Fruit fly (Drosophila melanogaster): ENCODE data around the gene CG34429.

CG34429 gene

dm6 chr3L:13068293-13068692 is 5.4 kb downstream of the CG34429 start:
- no peak for TF ChIP-seq CG12768 (GFP tag; optimal IDR thresholded peaks at IDR 0.05)
- no peak for TF ChIP-seq Clk (GFP tag; optimal IDR thresholded peaks at IDR 0.05)
- no peak for TF ChIP-seq CG11617 (GFP tag; optimal IDR thresholded peaks at IDR 0.05)
- TF ChIP-seq pad (GFP tag; optimal IDR thresholded peaks at IDR 0.05) = no peak
- TF ChIP-seq CG1620 (GFP tag; optimal IDR thresholded peaks at IDR 0.05) = no peak
- TF ChIP-seq toe (GFP tag; optimal IDR thresholded peaks at IDR 0.05) = no peak
- TF ChIP-seq cic (GFP tag; optimal IDR thresholded peaks at IDR 0.05) = no peak

- no peak for TF ChIP-seq kay (GFP tag; ENCODE audit: borderline replicate concordance)
- no peak for TF ChIP-seq Clk (GFP tag; optimal IDR thresholded peaks at IDR 0.05)
- TF ChIP-seq toe (GFP tag; optimal IDR thresholded peaks at IDR 0.05) = no peak
- no peak for TF ChIP-seq Mnt (GFP tag; optimal IDR thresholded peaks at IDR 0.05)
- TF ChIP-seq CG7045 (GFP tag; optimal IDR thresholded peaks at IDR 0.05) = no peak
- no peak for TF ChIP-seq bab1 (GFP tag; optimal IDR thresholded peaks at IDR 0.05)
- no peak for TF ChIP-seq Crg-1 (GFP tag; optimal IDR thresholded peaks at IDR 0.05)
- TF ChIP-seq ovo (GFP tag; optimal IDR thresholded peaks at IDR 0.05) = no peak
- no peak for TF ChIP-seq cic (GFP tag; optimal IDR thresholded peaks at IDR 0.05)
Measured at dm6 chr3L:13074084-13074624, 11.3 kb downstream of the CG34429 start.

dm6 chr3L:13077326-13077725 is 14.5 kb downstream of the CG34429 start:
- no peak for TF ChIP-seq CG12768 (GFP tag; optimal IDR thresholded peaks at IDR 0.05)
- no peak for TF ChIP-seq pad (GFP tag; optimal IDR thresholded peaks at IDR 0.05)
- no peak for TF ChIP-seq tj (GFP tag; optimal IDR thresholded peaks at IDR 0.05)
- no peak for TF ChIP-seq bab1 (GFP tag; optimal IDR thresholded peaks at IDR 0.05)
- no peak for TF ChIP-seq kay (GFP tag; ENCODE audit: borderline replicate concordance)
- no peak for TF ChIP-seq CG33017 (tag; optimal IDR thresholded peaks at IDR 0.05)
- no peak for TF ChIP-seq CG7045 (GFP tag; optimal IDR thresholded peaks at IDR 0.05)
- TF ChIP-seq Hr96 (GFP tag; optimal IDR thresholded peaks at IDR 0.05) = no peak
- no peak for TF ChIP-seq CG5204 (GFP tag; optimal IDR thresholded peaks at IDR 0.05)
- no peak for TF ChIP-seq ovo (GFP tag; optimal IDR thresholded peaks at IDR 0.05)
- TF ChIP-seq Clk (GFP tag; optimal IDR thresholded peaks at IDR 0.05) = no peak
- no peak for TF ChIP-seq CG11617 (GFP tag; optimal IDR thresholded peaks at IDR 0.05)
- TF ChIP-seq CG14711 (tag; optimal IDR thresholded peaks at IDR 0.05) = no peak
- TF ChIP-seq cic (GFP tag; optimal IDR thresholded peaks at IDR 0.05) = no peak
- TF ChIP-seq cnc (optimal IDR thresholded peaks at IDR 0.05) = no peak
- no peak for TF ChIP-seq CG1620 (GFP tag; optimal IDR thresholded peaks at IDR 0.05)

- TF ChIP-seq Mnt (GFP tag; optimal IDR thresholded peaks at IDR 0.05) (no peak), ovo (GFP tag; optimal IDR thresholded peaks at IDR 0.05) (no peak), cic (GFP tag; optimal IDR thresholded peaks at IDR 0.05) (no peak), Clk (GFP tag; optimal IDR thresholded peaks at IDR 0.05) (no peak), Hr96 (GFP tag; optimal IDR thresholded peaks at IDR 0.05) (no peak), CG12768 (GFP tag; optimal IDR thresholded peaks at IDR 0.05) (no peak), pad (GFP tag; optimal IDR thresholded peaks at IDR 0.05) (no peak), CG1620 (GFP tag; optimal IDR thresholded peaks at IDR 0.05) (no peak), kay (GFP tag; ENCODE audit: borderline replicate concordance) (no peak), CG5204 (GFP tag; optimal IDR thresholded peaks at IDR 0.05) (no peak), cnc (optimal IDR thresholded peaks at IDR 0.05) (no peak), CG14711 (tag; optimal IDR thresholded peaks at IDR 0.05) (no peak), bab1 (GFP tag; optimal IDR thresholded peaks at IDR 0.05) (no peak), CG11617 (GFP tag; optimal IDR thresholded peaks at IDR 0.05) (no peak), CG33017 (tag; optimal IDR thresholded peaks at IDR 0.05) (no peak), CG7101 (tag; optimal IDR thresholded peaks at IDR 0.05) (no peak), toe (GFP tag; optimal IDR thresholded peaks at IDR 0.05) (no peak)
Measured at dm6 chr3L:13080418-13080817, 17.6 kb downstream of the CG34429 start.

- TF ChIP-seq Hr96 (GFP tag; optimal IDR thresholded peaks at IDR 0.05) (no peak), toe (GFP tag; optimal IDR thresholded peaks at IDR 0.05) (no peak), Mnt (GFP tag; optimal IDR thresholded peaks at IDR 0.05) (no peak), ovo (GFP tag; optimal IDR thresholded peaks at IDR 0.05) (no peak), CG33017 (tag; optimal IDR thresholded peaks at IDR 0.05) (no peak), pad (GFP tag; optimal IDR thresholded peaks at IDR 0.05) (no peak), tj (GFP tag; optimal IDR thresholded peaks at IDR 0.05) (no peak), cic (GFP tag; optimal IDR thresholded peaks at IDR 0.05) (no peak), CG12768 (GFP tag; optimal IDR thresholded peaks at IDR 0.05) (no peak), CG7045 (GFP tag; optimal IDR thresholded peaks at IDR 0.05) (no peak), CG5204 (GFP tag; optimal IDR thresholded peaks at IDR 0.05) (no peak), CG7101 (tag; optimal IDR thresholded peaks at IDR 0.05) (no peak), Clk (GFP tag; optimal IDR thresholded peaks at IDR 0.05) (no peak), kay (GFP tag; ENCODE audit: borderline replicate concordance) (no peak), cnc (optimal IDR thresholded peaks at IDR 0.05) (no peak), CG11617 (GFP tag; optimal IDR thresholded peaks at IDR 0.05) (no peak), Crg-1 (GFP tag; optimal IDR thresholded peaks at IDR 0.05) (no peak)
Measured at dm6 chr3L:13081284-13081937, 18.6 kb downstream of the CG34429 start.

- no peak for TF ChIP-seq CG1620 (GFP tag; optimal IDR thresholded peaks at IDR 0.05)
- no peak for TF ChIP-seq cic (GFP tag; optimal IDR thresholded peaks at IDR 0.05)
- no peak for TF ChIP-seq tj (GFP tag; optimal IDR thresholded peaks at IDR 0.05)
- TF ChIP-seq CG5204 (GFP tag; optimal IDR thresholded peaks at IDR 0.05) = no peak
Measured at dm6 chr3L:13083432-13083831, 20.6 kb downstream of the CG34429 start.

All from whole organism, adult.